Fruit fly (Drosophila melanogaster) whole organism, embryonic: ENCODE data around the gene CG7054.

Experiments used
- Antp ChIP-seq: fragments of 200-800 bp; sonication (Bioruptor generic); optimal IDR thresholded peaks from 3 replicates; lab custom pipeline; 2016; ENCODE audit warnings: missing biosample characterization, missing genetic modification characterization
- Bgb ChIP-seq: fragments of 200-800 bp; sonication (Bioruptor generic); IDR thresholded peaks from 2 replicates; pipeline ENCODE4 v1.3.6; 2022; ENCODE audit warnings: missing biosample characterization, missing genetic modification characterization; ENCODE audit not compliant: partially characterized antibody
- CG10267 ChIP-seq: fragments of 200-800 bp; sonication (Bioruptor generic); optimal IDR thresholded peaks from 2 replicates; lab custom pipeline; 2018; ENCODE audit warnings: missing biosample characterization, mild to moderate bottlenecking, missing genetic modification characterization, moderate library complexity
- CG10366 ChIP-seq: fragments of 200-800 bp; sonication (Bioruptor generic); IDR thresholded peaks from 2 replicates; pipeline ENCODE4 v1.3.6; 2022; ENCODE audit warnings: missing biosample characterization, missing genetic modification characterization
- CG10979 ChIP-seq: fragments of 200-800 bp; sonication (Bioruptor generic); optimal IDR thresholded peaks from 2 replicates; lab custom pipeline; 2018; ENCODE audit warnings: missing biosample characterization, mild to moderate bottlenecking, missing genetic modification characterization, moderate library complexity
- CG11504 ChIP-seq: fragments of 200-800 bp; sonication (Bioruptor generic); optimal IDR thresholded peaks from 3 replicates; lab custom pipeline; 2019; ENCODE audit warnings: missing biosample characterization, mild to moderate bottlenecking, missing genetic modification characterization, moderate library complexity
- CG13424 ChIP-seq: fragments of 200-800 bp; sonication (Bioruptor generic); optimal IDR thresholded peaks from 2 replicates; lab custom pipeline; 2019; ENCODE audit warnings: missing biosample characterization, mild to moderate bottlenecking, missing genetic modification characterization, moderate library complexity
- CG15479 ChIP-seq: fragments of 200-800 bp; sonication (Bioruptor generic); optimal IDR thresholded peaks from 3 replicates; lab custom pipeline; 2019; ENCODE audit warnings: missing biosample characterization, mild to moderate bottlenecking, missing genetic modification characterization, moderate library complexity
- CG17568 ChIP-seq: fragments of 200-800 bp; sonication (Bioruptor generic); optimal IDR thresholded peaks from 2 replicates; lab custom pipeline; 2018; ENCODE audit warnings: missing biosample characterization, mild to moderate bottlenecking, missing genetic modification characterization, moderate library complexity
- CG1832 ChIP-seq: fragments of 200-800 bp; sonication (Bioruptor generic); optimal IDR thresholded peaks from 2 replicates; lab custom pipeline; 2017; ENCODE audit warnings: missing biosample characterization, mild to moderate bottlenecking, missing genetic modification characterization, inconsistent platforms
- CG2678 ChIP-seq: fragments of 200-800 bp; sonication (Bioruptor generic); optimal IDR thresholded peaks from 3 replicates; lab custom pipeline; 2019; ENCODE audit warnings: missing biosample characterization, mild to moderate bottlenecking, missing genetic modification characterization, moderate library complexity
- CG2712 ChIP-seq: fragments of 200-800 bp; optimal IDR thresholded peaks from 3 replicates; lab custom pipeline; 2019; ENCODE audit warnings: missing biosample characterization, mild to moderate bottlenecking, missing genetic modification characterization, moderate library complexity
- CG2889 ChIP-seq: fragments of 200-800 bp; sonication (Bioruptor generic); IDR thresholded peaks from 3 replicates; pipeline ENCODE4 v1.3.6; 2022; ENCODE audit warnings: missing biosample characterization, missing genetic modification characterization
- CG30431 ChIP-seq: fragments of 200-800 bp; sonication (Bioruptor generic); optimal IDR thresholded peaks from 2 replicates; lab custom pipeline; 2017; ENCODE audit warnings: missing biosample characterization, missing genetic modification characterization
- CG31441 ChIP-seq: fragments of 200-800 bp; sonication (Bioruptor generic); IDR thresholded peaks from 2 replicates; pipeline ENCODE4 v1.3.6; 2022; ENCODE audit warnings: missing biosample characterization, missing genetic modification characterization
- CG3281 ChIP-seq: fragments of 200-800 bp; sonication (Bioruptor generic); optimal IDR thresholded peaks from 3 replicates; lab custom pipeline; 2017; ENCODE audit warnings: missing biosample characterization, mild to moderate bottlenecking, missing genetic modification characterization
- CG34376 ChIP-seq: fragments of 200-800 bp; sonication (Bioruptor generic); optimal IDR thresholded peaks from 2 replicates; lab custom pipeline; 2018; ENCODE audit warnings: missing biosample characterization, mild to moderate bottlenecking, missing genetic modification characterization
- CG3995 ChIP-seq: fragments of 200-800 bp; sonication (Bioruptor generic); optimal IDR thresholded peaks from 3 replicates; lab custom pipeline; 2016; ENCODE audit warnings: missing biosample characterization, missing genetic modification characterization
- CG4424 ChIP-seq: fragments of 200-800 bp; sonication (Bioruptor generic); optimal IDR thresholded peaks from 3 replicates; lab custom pipeline; 2016; ENCODE audit warnings: missing biosample characterization, missing genetic modification characterization
- CG5953 ChIP-seq: fragments of 200-800 bp; sonication (Bioruptor generic); IDR thresholded peaks from 2 replicates; pipeline ENCODE4 v1.3.6; 2022; ENCODE audit warnings: missing biosample characterization, missing genetic modification characterization
- CG9797 ChIP-seq: fragments of 200-800 bp; sonication (Bioruptor generic); optimal IDR thresholded peaks from 3 replicates; lab custom pipeline; 2018; ENCODE audit warnings: missing biosample characterization, mild to moderate bottlenecking, missing genetic modification characterization
- Camta ChIP-seq: fragments of 200-800 bp; sonication (Bioruptor generic); optimal IDR thresholded peaks from 2 replicates; lab custom pipeline; 2016; ENCODE audit warnings: missing biosample characterization, missing genetic modification characterization
- CrebB ChIP-seq: fragments of 200-800 bp; sonication (Bioruptor generic); optimal IDR thresholded peaks from 3 replicates; lab custom pipeline; 2018; ENCODE audit warnings: missing biosample characterization, mild to moderate bottlenecking, missing genetic modification characterization
- D ChIP-seq, 2 experiments: fragments of 200-800 bp in 1 of 2; fragments of >200 bp in 1 of 2; sonication (Bioruptor generic) in 1 of 2; optimal IDR thresholded peaks; 2 replicates in 1 of 2; 3 replicates in 1 of 2; lab custom pipeline; 2017; ENCODE audit warnings: mild to moderate bottlenecking in 1 of 2, missing biosample characterization in 1 of 2, missing genetic modification characterization in 1 of 2, missing genetic modification reagents in 1 of 2
- Dbx ChIP-seq: fragments of 200-800 bp; sonication (Bioruptor generic); IDR thresholded peaks from 3 replicates; pipeline ENCODE4 v1.3.6; 2022; ENCODE audit warnings: missing biosample characterization, missing genetic modification characterization
- Fer1 ChIP-seq: fragments of 200-800 bp; sonication (Bioruptor generic); optimal IDR thresholded peaks from 2 replicates; lab custom pipeline; 2017; ENCODE audit warnings: missing biosample characterization, mild to moderate bottlenecking, missing genetic modification characterization
- GATAe ChIP-seq: fragments of 200-800 bp; sonication (Bioruptor generic); conservative IDR thresholded peaks from 2 replicates; pipeline ENCODE4 v1.3.6; 2022; ENCODE audit warnings: missing biosample characterization, missing genetic modification characterization
- HmgZ ChIP-seq: fragments of 200-800 bp; sonication (Bioruptor generic); optimal IDR thresholded peaks from 2 replicates; lab custom pipeline; 2018; ENCODE audit warnings: missing biosample characterization, mild to moderate bottlenecking, missing genetic modification characterization
- Mad ChIP-seq: fragments of 200-800 bp; sonication (Bioruptor generic); optimal IDR thresholded peaks from 2 replicates; lab custom pipeline; 2016; ENCODE audit warnings: missing biosample characterization, missing genetic modification characterization
- NfI ChIP-seq: fragments of 200-800 bp; sonication (Bioruptor generic); optimal IDR thresholded peaks from 3 replicates; lab custom pipeline; 2018; ENCODE audit warnings: missing biosample characterization, mild to moderate bottlenecking, missing genetic modification characterization, moderate library complexity
- Rfx ChIP-seq: fragments of 200-800 bp; sonication (Bioruptor generic); IDR thresholded peaks from 2 replicates; pipeline ENCODE4 v1.3.6; 2022; ENCODE audit warnings: missing biosample characterization, missing genetic modification characterization
- Scr ChIP-seq: fragments of 200-800 bp; sonication (Bioruptor generic); IDR thresholded peaks from 2 replicates; pipeline ENCODE4 v1.3.6; 2022; ENCODE audit warnings: missing biosample characterization, missing genetic modification characterization; ENCODE audit not compliant: partially characterized antibody
- Spps ChIP-seq: fragments of 200-800 bp; sonication (Bioruptor generic); optimal IDR thresholded peaks from 2 replicates; lab custom pipeline; 2018; ENCODE audit warnings: missing biosample characterization, mild to moderate bottlenecking, missing genetic modification characterization
- amos ChIP-seq: fragments of 200-800 bp; sonication (Bioruptor generic); IDR thresholded peaks from 2 replicates; pipeline ENCODE4 v1.3.6; 2022; ENCODE audit warnings: missing biosample characterization, missing genetic modification characterization; ENCODE audit not compliant: partially characterized antibody
- ase ChIP-seq: fragments of 200-800 bp; sonication (Bioruptor generic); IDR thresholded peaks from 3 replicates; pipeline ENCODE4 v1.3.6; 2022; ENCODE audit warnings: missing biosample characterization, missing genetic modification characterization
- caup ChIP-seq: fragments of 200-800 bp; sonication (Bioruptor generic); optimal IDR thresholded peaks from 3 replicates; lab custom pipeline; 2017; ENCODE audit warnings: missing biosample characterization, mild to moderate bottlenecking, missing genetic modification characterization, moderate library complexity; ENCODE audit not compliant: severe bottlenecking
- dm ChIP-seq: fragments of 200-800 bp; sonication (Bioruptor generic); optimal IDR thresholded peaks from 3 replicates; lab custom pipeline; 2016; ENCODE audit warnings: missing biosample characterization, missing genetic modification characterization
- exex ChIP-seq: fragments of 200-800 bp; sonication (Bioruptor generic); optimal IDR thresholded peaks from 4 replicates; lab custom pipeline; 2018; ENCODE audit warnings: missing biosample characterization, mild to moderate bottlenecking, missing genetic modification characterization, moderate library complexity
- ftz-f1 ChIP-seq: fragments of 200-800 bp; sonication (Bioruptor generic); optimal IDR thresholded peaks from 2 replicates; lab custom pipeline; 2016; ENCODE audit warnings: missing biosample characterization, missing genetic modification characterization
- grau ChIP-seq: fragments of 200-800 bp; optimal IDR thresholded peaks from 3 replicates; lab custom pipeline; 2019; ENCODE audit warnings: missing biosample characterization, mild to moderate bottlenecking, missing genetic modification characterization, moderate library complexity
- ind ChIP-seq: fragments of 200-800 bp; sonication (Bioruptor generic); optimal IDR thresholded peaks from 3 replicates; lab custom pipeline; 2016; ENCODE audit warnings: missing biosample characterization, missing genetic modification characterization
- maf-S ChIP-seq: fragments of 200-800 bp; sonication (Bioruptor generic); optimal IDR thresholded peaks from 2 replicates; lab custom pipeline; 2016; ENCODE audit warnings: missing biosample characterization, missing genetic modification characterization
- pan ChIP-seq, 4 experiments: fragments of >200 bp in 3 of 4; fragments of 200-800 bp in 1 of 4; sonication (Bioruptor generic) in 1 of 4; optimal IDR thresholded peaks in 3 of 4; IDR thresholded peaks in 1 of 4; 2 replicates each; pipeline versions ENCODE4 v1.3.6 to Lab custom; 2017 to 2022; ENCODE audit warnings: missing biosample characterization in 2 of 4, missing genetic modification characterization in 2 of 4, mixed read lengths in 1 of 4
- phol ChIP-seq: fragments of 200-800 bp; sonication (Bioruptor generic); optimal IDR thresholded peaks from 3 replicates; lab custom pipeline; 2018; ENCODE audit warnings: missing biosample characterization, mild to moderate bottlenecking, missing genetic modification characterization, moderate library complexity
- schlank ChIP-seq: fragments of 200-800 bp; sonication (Bioruptor generic); optimal IDR thresholded peaks from 2 replicates; lab custom pipeline; 2018; ENCODE audit warnings: missing biosample characterization, mild to moderate bottlenecking, missing genetic modification characterization
- sqz ChIP-seq: fragments of 200-800 bp; sonication (Bioruptor generic); optimal IDR thresholded peaks from 3 replicates; lab custom pipeline; 2018; ENCODE audit warnings: missing biosample characterization, mild to moderate bottlenecking, missing genetic modification characterization
- vfl ChIP-seq: fragments of 200-800 bp; sonication (Bioruptor generic); optimal IDR thresholded peaks from 2 replicates; lab custom pipeline; 2016; ENCODE audit warnings: missing biosample characterization, missing genetic modification characterization

The CG7054 gene

DNA sequence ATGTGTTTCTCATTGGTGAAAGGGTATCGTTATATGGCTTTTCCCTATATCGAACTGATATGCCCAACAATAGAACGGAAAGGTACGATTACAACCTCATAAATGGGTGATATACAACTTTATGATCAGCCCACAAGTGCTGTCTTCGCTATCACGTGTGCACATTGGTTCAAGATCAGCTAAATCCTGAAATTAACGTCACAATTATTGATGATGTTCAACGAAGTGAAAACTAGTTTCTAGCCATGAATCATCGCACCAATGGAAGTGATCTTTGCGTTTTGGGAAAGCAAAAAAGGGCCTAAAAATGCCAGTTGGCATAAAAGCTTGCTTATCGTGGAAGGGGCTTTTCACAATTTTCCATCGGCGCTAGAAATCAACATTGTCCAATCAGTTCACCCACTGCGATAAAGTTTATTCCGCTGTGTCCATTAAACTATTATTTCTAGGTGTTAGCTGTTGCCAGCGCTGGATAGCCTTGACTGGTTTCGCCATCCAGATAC lies at the start of gene CG7054 (continued):
- no peak for TF ChIP-seq D (optimal IDR thresholded peaks at IDR 0.05; lab: Kevin White, UChicago)
- no peak for TF ChIP-seq D (GFP tag; optimal IDR thresholded peaks at IDR 0.05; lab: Kevin White, UChicago)
- no peak for TF ChIP-seq CG9797 (GFP tag; lab: Kevin White, UChicago)
- peak; percentile 1 for TF ChIP-seq CG3995
- no peak; the same call in 1 of the 2 replicates for TF ChIP-seq Bgb
- no peak for TF ChIP-seq CG4424 (GFP tag; lab: Kevin White, UChicago)
- no peak for TF ChIP-seq vfl (GFP tag; lab: Kevin White, UChicago)
- TF ChIP-seq GATAe (GFP tag; lab: Robert Waterston, UW), result no peak
- no peak for TF ChIP-seq schlank (tag; lab: Kevin White, UChicago)
- no peak for TF ChIP-seq pan (optimal IDR thresholded peaks at IDR 0.05; lab: Kevin White, UChicago)
- no peak for TF ChIP-seq pan (GFP tag; optimal IDR thresholded peaks at IDR 0.05 in 1 of 2, IDR thresholded peaks at IDR 0.05 in 1 of 2)
- no peak for TF ChIP-seq Mad (GFP tag; lab: Kevin White, UChicago)
- TF ChIP-seq CG1832, result no peak
- TF ChIP-seq CG15479 (GFP tag; lab: Kevin White, UChicago), result no peak
- peak; percentile 37 for TF ChIP-seq CrebB (tag; lab: Kevin White, UChicago)
- no peak for TF ChIP-seq CG2889 (GFP tag; lab: Robert Waterston, UW)
- peak; percentile 61 for TF ChIP-seq CG2678
- TF ChIP-seq CG3281, result peak; percentile 50
- TF ChIP-seq CG30431, result no peak
- no peak for TF ChIP-seq CG5953 (GFP tag; lab: Robert Waterston, UW)
- no peak for TF ChIP-seq sqz (GFP tag; lab: Kevin White, UChicago)
- TF ChIP-seq Rfx (GFP tag; lab: Robert Waterston, UW), result peak; percentile 17; the same call in 1 of the 2 replicates
- no peak for TF ChIP-seq ind
- no peak for TF ChIP-seq CG11504 (tag; lab: Kevin White, UChicago)
- TF ChIP-seq Antp (GFP tag; lab: Kevin White, UChicago), result no peak

DNA sequence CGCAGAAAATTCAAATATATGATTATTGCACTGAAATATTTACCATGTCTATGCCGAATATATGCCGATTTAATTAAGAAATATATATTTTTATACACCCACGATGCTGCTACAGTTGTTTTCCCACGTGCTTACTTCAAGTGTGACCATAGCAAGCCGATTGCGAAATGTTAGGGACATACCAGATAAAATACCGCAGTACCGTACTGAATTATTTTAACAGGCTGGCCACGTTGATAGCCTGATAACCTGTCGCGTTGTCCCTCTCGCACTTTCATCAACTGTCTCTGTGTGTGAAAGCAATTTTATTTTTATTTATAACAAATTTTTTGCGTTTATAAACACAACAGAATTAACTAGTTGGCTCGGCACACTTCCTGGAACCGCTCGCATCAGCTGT lies 43.9 kb upstream of the CG7054 start, which contains the start of the genes Nop56 and mats:
Nop56 (minus strand) TSS at position 158 of the 400 bp plus-strand sequence.
mats (plus strand) TSS at position 251 of the 400 bp plus-strand sequence.
- TF ChIP-seq CG15479 (GFP tag; lab: Kevin White, UChicago) (peak; percentile 43), Camta (GFP tag; lab: Kevin White, UChicago) (no peak), dm (peak; percentile 98), Fer1 (GFP tag; lab: Kevin White, UChicago) (peak; percentile 24), CG13424 (peak; percentile 4), Dbx (GFP tag; lab: Robert Waterston, UW) (0 out of 3 replicates have a peak, but pooled peaks have one; percentile 28), grau (tag; lab: Kevin White, UChicago) (peak; percentile 20), CG31441 (GFP tag; lab: Robert Waterston, UW) (peak; percentile 8; the same call in 1 of the 2 replicates), phol (tag; lab: Kevin White, UChicago) (peak; percentile 48), CG34376 (peak; percentile 17), Spps (no peak), Scr (peak; percentile 35; the same call in 1 of the 2 replicates), GATAe (GFP tag; lab: Robert Waterston, UW) (peak; percentile 17; the same call in 1 of the 2 replicates), CG10366 (no peak), NfI (GFP tag; lab: Kevin White, UChicago) (peak; percentile 21), Bgb (peak; percentile 42; the same call in 1 of the 2 replicates), maf-S (GFP tag; lab: Kevin White, UChicago) (no peak), Rfx (GFP tag; lab: Robert Waterston, UW) (no peak), ase (no peak), CG2712 (tag; lab: Kevin White, UChicago) (peak; percentile 45), caup (GFP tag; lab: Kevin White, UChicago) (peak; percentile 33), CG10267 (peak; percentile 62), HmgZ (tag; lab: Kevin White, UChicago) (peak; percentile 45), CG17568 (GFP tag; lab: Kevin White, UChicago) (no peak), amos (GFP tag; lab: Robert Waterston, UW) (peak; percentile 13; the same call in 1 of the 2 replicates), exex (tag; lab: Kevin White, UChicago) (peak; percentile 41), ftz-f1 (GFP tag; lab: Kevin White, UChicago) (peak; percentile 45), CG10979 (tag; lab: Kevin White, UChicago) (no peak)
